Fruit fly (Drosophila melanogaster) whole organism: ENCODE measurements around the gene Zip99C.

Experiments
- Dll ChIP-seq: fragments of >200 bp; optimal IDR thresholded peaks from 2 replicates; lab custom pipeline; 2017
- pan ChIP-seq: fragments of >200 bp; optimal IDR thresholded peaks from 2 replicates; lab custom pipeline; 2017
- psq ChIP-seq: fragments of >200 bp; optimal IDR thresholded peaks from 2 replicates; lab custom pipeline; 2017

DNA sequence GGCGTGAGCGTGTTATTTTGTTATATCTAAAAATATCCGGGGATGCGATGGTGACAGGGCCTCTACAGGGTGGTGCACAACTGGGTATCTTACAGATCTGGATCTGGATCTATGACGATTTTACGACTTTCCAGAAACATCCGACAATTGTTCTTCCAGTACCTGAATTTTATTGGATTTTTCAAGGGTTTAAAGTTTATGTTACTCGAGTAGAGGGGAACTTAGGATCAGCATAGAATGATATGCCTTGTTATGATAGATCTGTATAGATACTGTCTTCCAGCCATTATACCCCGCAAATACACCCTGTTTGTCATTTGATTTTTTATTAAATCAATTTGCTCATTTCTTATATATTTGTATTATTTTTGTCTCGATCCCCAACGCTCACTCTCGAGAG is 25.7 kb upstream of the Zip99C start:
- no peak for TF ChIP-seq pan (lab: Kevin White, UChicago)
- no peak for TF ChIP-seq psq
- TF ChIP-seq Dll (lab: Kevin White, UChicago): no peak
